Fruit fly (Drosophila melanogaster): ENCODE results near the gene beag.
A peak's percentile ranks its signal among the peaks of the same experiment; 100 is the strongest.

- no peak for TF ChIP-seq Hr96 (GFP tag; optimal IDR thresholded peaks at IDR 0.05)
- TF ChIP-seq bab1 (GFP tag; optimal IDR thresholded peaks at IDR 0.05): peak; percentile 47
- TF ChIP-seq pad (GFP tag; optimal IDR thresholded peaks at IDR 0.05): no peak
- peak; percentile 59 for TF ChIP-seq kay (GFP tag; ENCODE audit: borderline replicate concordance)
- no peak for TF ChIP-seq CG5204 (GFP tag; optimal IDR thresholded peaks at IDR 0.05)
- peak; percentile 55 for TF ChIP-seq CG7101 (tag; optimal IDR thresholded peaks at IDR 0.05)
- peak; percentile 49 for TF ChIP-seq CG33017 (tag; optimal IDR thresholded peaks at IDR 0.05)
- no peak for TF ChIP-seq CG14711 (tag; optimal IDR thresholded peaks at IDR 0.05)
- TF ChIP-seq CG12768 (GFP tag; optimal IDR thresholded peaks at IDR 0.05): peak; percentile 2
- peak; percentile 14 for TF ChIP-seq tj (GFP tag; optimal IDR thresholded peaks at IDR 0.05)
- peak; percentile 2 for TF ChIP-seq cic (GFP tag; optimal IDR thresholded peaks at IDR 0.05)
- TF ChIP-seq Clk (GFP tag; optimal IDR thresholded peaks at IDR 0.05): no peak
- TF ChIP-seq Mnt (GFP tag; optimal IDR thresholded peaks at IDR 0.05): peak; percentile 3
- no peak for TF ChIP-seq toe (GFP tag; optimal IDR thresholded peaks at IDR 0.05)
Measured at dm6 chr3R:9051937-9052680, 12.8 kb downstream of the beag start, which contains the start of gene Kdm2.

Data from whole organism, adult.